Worm (Caenorhabditis elegans): ENCODE measurements around the gene C27F2.10.
A peak's percentile ranks its signal among the peaks of the same experiment; 100 is the strongest.
"Not testable (repeated sequence)": the region's sequence is repeated elsewhere in the genome, so short reads cannot be mapped to it uniquely, and the experiment has no call there.

C27F2.10 gene

DNA sequence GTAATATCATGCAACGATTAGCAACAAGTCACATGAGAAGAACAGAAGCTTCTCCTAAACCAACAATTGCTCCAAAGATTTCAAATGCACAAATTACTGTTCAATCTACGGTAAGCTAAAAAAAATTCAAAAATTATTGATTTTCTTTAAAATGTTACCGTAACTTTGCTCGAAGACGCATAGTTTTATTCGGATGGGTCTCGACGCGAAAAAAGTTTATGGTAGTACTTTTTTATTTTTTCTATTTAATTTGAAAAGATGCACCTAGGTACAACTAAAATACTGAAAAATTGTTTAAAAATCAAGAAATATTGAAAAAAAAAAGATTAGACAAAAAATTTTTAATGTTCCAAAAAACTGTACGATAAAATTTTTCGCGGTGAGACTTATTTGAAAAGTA is 968 bp upstream of the C27F2.10 start:
- no peak for TF ChIP-seq blmp-1 (tag; optimal IDR thresholded peaks at IDR 0.05)
- no peak for TF ChIP-seq hlh-1 (tag; optimal IDR thresholded peaks at IDR 0.05)
- TF ChIP-seq unc-39 (tag; optimal IDR thresholded peaks at IDR 0.05): no peak
- no peak for TF ChIP-seq flh-1 (GFP tag; optimal IDR thresholded peaks at IDR 0.05)
- TF ChIP-seq ham-2 (GFP tag; optimal IDR thresholded peaks at IDR 0.05): no peak
- no peak for TF ChIP-seq mls-2 (tag; optimal IDR thresholded peaks at IDR 0.05)
- TF ChIP-seq sem-2 (GFP tag; optimal IDR thresholded peaks at IDR 0.05): no peak
- TF ChIP-seq nhr-2 (tag; optimal IDR thresholded peaks at IDR 0.05): no peak
- TF ChIP-seq lin-32 (GFP tag; optimal IDR thresholded peaks at IDR 0.05): no peak
- no peak for TF ChIP-seq nhr-237 (tag; optimal IDR thresholded peaks at IDR 0.05)
- TF ChIP-seq ceh-39 (tag; optimal IDR thresholded peaks at IDR 0.05): no peak
- no peak for TF ChIP-seq nhr-28 (tag; optimal IDR thresholded peaks at IDR 0.05)
- no peak for TF ChIP-seq lsy-2 (tag; optimal IDR thresholded peaks at IDR 0.05)
- TF ChIP-seq ztf-11 (tag; optimal IDR thresholded peaks at IDR 0.05): no peak
- no peak for TF ChIP-seq nhr-12 (tag; optimal IDR thresholded peaks at IDR 0.05)
- no peak for TF ChIP-seq elt-1 (tag; optimal IDR thresholded peaks at IDR 0.05; ENCODE audit: borderline replicate concordance, insufficient read depth)
- no peak for TF ChIP-seq mab-5 (tag; optimal IDR thresholded peaks at IDR 0.05)

ce11 chrIII:4984444-4985086 is 2.1 kb downstream of the C27F2.10 start, which contains the start of gene C27F2.7:
Gene C27F2.7 (minus strand): TSS chrIII:4984494.
- TF ChIP-seq ceh-39 (tag; optimal IDR thresholded peaks at IDR 0.05): no peak
- no peak for TF ChIP-seq elt-1 (tag; optimal IDR thresholded peaks at IDR 0.05; ENCODE audit: borderline replicate concordance, insufficient read depth)
- TF ChIP-seq mep-1 (tag; optimal IDR thresholded peaks at IDR 0.05): no peak
- no peak for TF ChIP-seq nhr-76 (tag; optimal IDR thresholded peaks at IDR 0.05)
- no peak for TF ChIP-seq mls-2 (tag; optimal IDR thresholded peaks at IDR 0.05)
- no peak for TF ChIP-seq lsy-2 (tag; optimal IDR thresholded peaks at IDR 0.05)
- TF ChIP-seq nhr-28 (tag; optimal IDR thresholded peaks at IDR 0.05): no peak
- no peak for TF ChIP-seq bed-3 (GFP tag; optimal IDR thresholded peaks at IDR 0.05)
- TF ChIP-seq ces-1 (GFP tag; optimal IDR thresholded peaks at IDR 0.05): no peak

DNA sequence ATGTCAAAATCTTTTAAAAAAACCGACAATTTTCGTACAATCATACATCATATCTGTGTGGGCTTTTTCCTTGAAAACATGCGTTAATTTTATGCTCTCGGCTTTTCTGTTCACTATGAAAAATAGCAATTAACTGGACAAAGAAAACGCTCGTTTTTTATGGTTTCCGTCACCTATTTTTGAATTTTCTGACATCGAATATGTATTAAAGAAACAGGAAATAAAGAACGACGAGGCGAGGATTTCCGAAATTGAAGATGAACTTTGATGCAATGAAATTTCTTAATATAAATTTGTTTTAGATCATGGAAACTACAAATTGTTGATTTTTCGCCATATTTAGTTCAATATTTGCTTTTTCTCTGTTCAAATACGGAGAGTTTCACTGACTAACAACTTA is 2.7 kb downstream of the C27F2.10 start:
- no peak for TF ChIP-seq ceh-39 (tag; optimal IDR thresholded peaks at IDR 0.05)
- TF ChIP-seq snpc-4 (tag; optimal IDR thresholded peaks at IDR 0.05): no peak
- no peak for TF ChIP-seq blmp-1 (tag; optimal IDR thresholded peaks at IDR 0.05)
- TF ChIP-seq hlh-1 (tag; optimal IDR thresholded peaks at IDR 0.05): no peak
- no peak for TF ChIP-seq flh-1 (GFP tag; optimal IDR thresholded peaks at IDR 0.05)
- TF ChIP-seq unc-39 (tag; optimal IDR thresholded peaks at IDR 0.05): no peak
- no peak for TF ChIP-seq unc-62 (GFP tag; optimal IDR thresholded peaks at IDR 0.05)
- TF ChIP-seq mab-5 (tag; optimal IDR thresholded peaks at IDR 0.05): no peak
- no peak for TF ChIP-seq ham-2 (GFP tag; optimal IDR thresholded peaks at IDR 0.05)
- no peak for TF ChIP-seq unc-120 (tag; optimal IDR thresholded peaks at IDR 0.05; ENCODE audit: poor library complexity, severe bottlenecking)
- TF ChIP-seq ztf-11 (tag; optimal IDR thresholded peaks at IDR 0.05): no peak
- no peak for TF ChIP-seq nhr-237 (tag; optimal IDR thresholded peaks at IDR 0.05)
- TF ChIP-seq nhr-28 (tag; optimal IDR thresholded peaks at IDR 0.05): no peak
- no peak for TF ChIP-seq drap-1 (GFP tag; optimal IDR thresholded peaks at IDR 0.05)
- TF ChIP-seq lin-32 (GFP tag; optimal IDR thresholded peaks at IDR 0.05): no peak
- no peak for TF ChIP-seq tbx-8 (GFP tag; optimal IDR thresholded peaks at IDR 0.05)
- no peak for TF ChIP-seq ceh-43 (GFP tag; optimal IDR thresholded peaks at IDR 0.05)
- TF ChIP-seq lsy-2 (tag; optimal IDR thresholded peaks at IDR 0.05): no peak
- no peak for TF ChIP-seq nhr-2 (tag; optimal IDR thresholded peaks at IDR 0.05)
- no peak for TF ChIP-seq elt-3 (tag; optimal IDR thresholded peaks at IDR 0.05)

- not testable (repeated sequence) for TF ChIP-seq unc-39 (tag; optimal IDR thresholded peaks at IDR 0.05); drap-1 (GFP tag; optimal IDR thresholded peaks at IDR 0.05); lin-13 (tag; optimal IDR thresholded peaks at IDR 0.05)
These were observed 6.3 kb downstream of the C27F2.10 start, which contains the start of gene C27F2.6 for ce11 chrIII:4980367-4980766. Gene C27F2.6 (minus strand): TSS chrIII:4980467.

DNA sequence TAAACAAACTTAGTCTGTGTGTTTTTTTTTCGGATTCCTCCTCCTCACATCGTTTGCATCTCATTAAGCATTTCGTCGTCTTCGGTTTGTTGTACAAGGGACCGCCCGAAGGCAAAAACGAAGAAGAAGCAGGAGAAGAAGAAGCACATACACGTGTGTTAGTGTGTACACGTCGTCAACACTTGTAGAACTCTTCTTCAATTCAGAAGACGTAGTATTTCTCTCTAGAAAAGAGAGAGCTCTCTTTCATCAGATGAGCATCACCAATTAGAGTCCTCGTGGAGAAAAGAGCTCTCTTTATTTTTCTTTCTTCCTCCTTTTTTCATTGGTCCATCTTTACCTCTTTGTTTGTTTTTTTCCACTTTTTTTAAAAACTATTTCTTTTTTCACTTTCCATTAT is 18.6 kb downstream of the C27F2.10 start:
- no peak for TF ChIP-seq nhr-28 (tag; optimal IDR thresholded peaks at IDR 0.05)
- TF ChIP-seq ces-1 (GFP tag; optimal IDR thresholded peaks at IDR 0.05): peak; percentile 37

- TF ChIP-seq ces-1 (GFP tag; optimal IDR thresholded peaks at IDR 0.05): peak; percentile 95
- no peak for TF ChIP-seq nhr-237 (tag; optimal IDR thresholded peaks at IDR 0.05)
These were observed 19.5 kb downstream of the C27F2.10 start for ce11 chrIII:4967236-4967635.

All from whole organism, mixed stage, embryonic.